In the genomic region with DNA sequence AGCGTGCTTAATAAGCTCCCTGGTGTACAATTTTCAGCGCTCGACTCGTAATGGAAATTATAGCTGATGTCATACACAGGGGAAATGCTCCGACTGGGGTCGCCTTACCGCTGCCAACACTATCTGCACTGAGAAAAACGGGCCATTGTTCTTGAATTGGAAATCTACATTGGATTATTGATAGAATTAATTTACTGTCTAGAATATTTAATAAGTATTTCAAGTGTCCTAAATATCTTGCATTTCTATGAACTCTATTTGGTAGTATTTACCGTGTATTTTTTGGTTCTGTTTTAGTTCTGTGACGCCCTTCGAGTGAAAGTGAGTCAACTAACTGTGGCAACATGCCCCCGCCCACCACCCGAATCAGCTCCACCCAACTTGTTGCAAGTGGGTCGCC, we compare ENCODE assay signal across 1 fruit fly cellular context.
A peak's percentile ranks its signal among the peaks of the same experiment; 100 is the strongest.
TF ChIP-seq lines count a peak whose summit lies in the region.

No protein-coding gene starts in this region.

TF ChIP-seq in whole organism, embryonic, 481 proteins besides CTCF, POLR2A, EP300 and RAD21 (continued from another document and continues in another):
- TF ChIP-seq pnt (GFP tag; optimal IDR thresholded peaks at IDR 0.05; lab: Kevin White, UChicago), result no peak
- TF ChIP-seq CG11695 (GFP tag; IDR thresholded peaks at IDR 0.05; lab: Robert Waterston, UW), result no peak
- TF ChIP-seq lov (optimal IDR thresholded peaks at IDR 0.05; lab: Kevin White, UChicago), result no peak
- no peak for TF ChIP-seq lov (GFP tag; IDR thresholded peaks at IDR 0.05; lab: Robert Waterston, UW)
- TF ChIP-seq CG18599 (GFP tag; optimal IDR thresholded peaks at IDR 0.05; lab: Kevin White, UChicago), result peak; percentile 75
- no peak for TF ChIP-seq Nf-YB (GFP tag; optimal IDR thresholded peaks at IDR 0.05; lab: Kevin White, UChicago)
- TF ChIP-seq Usf (GFP tag; optimal IDR thresholded peaks at IDR 0.05; lab: Kevin White, UChicago), result no peak
- peak; percentile 30 for TF ChIP-seq CG6683 (GFP tag; optimal IDR thresholded peaks at IDR 0.05; lab: Kevin White, UChicago)
- TF ChIP-seq CG6689 (GFP tag; IDR thresholded peaks at IDR 0.05; lab: Robert Waterston, UW), result 0 out of 2 replicates have a peak, but pooled peaks have one; percentile 17
- TF ChIP-seq CrebB (tag; optimal IDR thresholded peaks at IDR 0.05; lab: Kevin White, UChicago), result no peak
- no peak for TF ChIP-seq tll (GFP tag; optimal IDR thresholded peaks at IDR 0.05; lab: Kevin White, UChicago)
- no peak for TF ChIP-seq twi (tag; optimal IDR thresholded peaks at IDR 0.05; lab: Kevin White, UChicago)
- TF ChIP-seq CG4282 (GFP tag; optimal IDR thresholded peaks at IDR 0.05; lab: Kevin White, UChicago), result no peak
- TF ChIP-seq Max (GFP tag; optimal IDR thresholded peaks at IDR 0.05; lab: Kevin White, UChicago), result no peak
- no peak for TF ChIP-seq Poxn (GFP tag; IDR thresholded peaks at IDR 0.05; lab: Robert Waterston, UW)
- no peak for TF ChIP-seq CG4360 (GFP tag; IDR thresholded peaks at IDR 0.05; lab: Robert Waterston, UW)
- peak; percentile 48 for TF ChIP-seq sisA (GFP tag; IDR thresholded peaks at IDR 0.05; lab: Robert Waterston, UW)
- TF ChIP-seq Tbp (GFP tag; optimal IDR thresholded peaks at IDR 0.05; lab: Kevin White, UChicago), result no peak
- TF ChIP-seq esg (GFP tag; conservative IDR thresholded peaks at IDR 0.05; lab: Robert Waterston, UW), result 0 out of 2 replicates have a peak, but pooled peaks have one; percentile 7
- TF ChIP-seq Hey (tag; optimal IDR thresholded peaks at IDR 0.05; lab: Kevin White, UChicago), result no peak
- TF ChIP-seq crol (GFP tag; IDR thresholded peaks at IDR 0.05; lab: Robert Waterston, UW), result no peak
- TF ChIP-seq Side (GFP tag; optimal IDR thresholded peaks at IDR 0.05; lab: Kevin White, UChicago), result no peak
- no peak for TF ChIP-seq CG9609 (GFP tag; optimal IDR thresholded peaks at IDR 0.05; lab: Kevin White, UChicago)
- TF ChIP-seq rib (GFP tag; IDR thresholded peaks at IDR 0.05; lab: Robert Waterston, UW), result no peak
- TF ChIP-seq Awh (GFP tag; IDR thresholded peaks at IDR 0.05; lab: Robert Waterston, UW), result no peak
- TF ChIP-seq CG2120 (GFP tag; optimal IDR thresholded peaks at IDR 0.05; lab: Kevin White, UChicago), result peak; percentile 42
- TF ChIP-seq chm (GFP tag; IDR thresholded peaks at IDR 0.05; lab: Robert Waterston, UW), result no peak
- no peak for TF ChIP-seq Scr (GFP tag; IDR thresholded peaks at IDR 0.05; lab: Robert Waterston, UW; ENCODE audit: partially characterized antibody)
- no peak for TF ChIP-seq CG8359 (GFP tag; optimal IDR thresholded peaks at IDR 0.05; lab: Kevin White, UChicago; ENCODE audit: borderline replicate concordance)
- no peak for TF ChIP-seq jing (GFP tag; optimal IDR thresholded peaks at IDR 0.05; lab: Kevin White, UChicago)
- no peak for TF ChIP-seq bab2 (GFP tag; optimal IDR thresholded peaks at IDR 0.05; lab: Kevin White, UChicago)
- TF ChIP-seq bcd (GFP tag; optimal IDR thresholded peaks at IDR 0.05; lab: Kevin White, UChicago), result no peak
- no peak for TF ChIP-seq onecut (GFP tag; IDR thresholded peaks at IDR 0.05; lab: Robert Waterston, UW)
- no peak for TF ChIP-seq luna (GFP tag; optimal IDR thresholded peaks at IDR 0.05; lab: Kevin White, UChicago)
- no peak for TF ChIP-seq sc (optimal IDR thresholded peaks at IDR 0.05; lab: Kevin White, UChicago)
- no peak for TF ChIP-seq sc (GFP tag; optimal IDR thresholded peaks at IDR 0.05; lab: Kevin White, UChicago)
- no peak for TF ChIP-seq CkIIα-i1 (GFP tag; IDR thresholded peaks at IDR 0.05; lab: Robert Waterston, UW)
- TF ChIP-seq CG14667 (GFP tag; IDR thresholded peaks at IDR 0.05; lab: Robert Waterston, UW), result no peak
- TF ChIP-seq trh (GFP tag; optimal IDR thresholded peaks at IDR 0.05; lab: Kevin White, UChicago), result no peak
- TF ChIP-seq CG7839 (tag; optimal IDR thresholded peaks at IDR 0.05; lab: Kevin White, UChicago), result peak; percentile 45
- no peak for TF ChIP-seq btn (GFP tag; optimal IDR thresholded peaks at IDR 0.05; lab: Kevin White, UChicago)
- TF ChIP-seq Doc3 (GFP tag; IDR thresholded peaks at IDR 0.05; lab: Robert Waterston, UW; ENCODE audit: partially characterized antibody), result no peak
- TF ChIP-seq CG14965 (GFP tag; optimal IDR thresholded peaks at IDR 0.05; lab: Kevin White, UChicago; ENCODE audit: borderline replicate concordance), result no peak
- no peak for TF ChIP-seq CG33557 (GFP tag; optimal IDR thresholded peaks at IDR 0.05; lab: Kevin White, UChicago)
- TF ChIP-seq CG8924 (tag; optimal IDR thresholded peaks at IDR 0.05; lab: Kevin White, UChicago), result peak; percentile 23
- peak; percentile 65 for TF ChIP-seq CG17359 (tag; optimal IDR thresholded peaks at IDR 0.05; lab: Kevin White, UChicago)
- no peak for TF ChIP-seq Lim3 (GFP tag; IDR thresholded peaks at IDR 0.05; lab: Robert Waterston, UW)
- TF ChIP-seq Ets97D (GFP tag; optimal IDR thresholded peaks at IDR 0.05; lab: Kevin White, UChicago), result no peak
- peak; percentile 26 for TF ChIP-seq CG12659 (GFP tag; optimal IDR thresholded peaks at IDR 0.05; lab: Kevin White, UChicago)
- no peak for TF ChIP-seq dati (GFP tag; IDR thresholded peaks at IDR 0.05; lab: Robert Waterston, UW)
- TF ChIP-seq H2.0 (GFP tag; IDR thresholded peaks at IDR 0.05; lab: Robert Waterston, UW), result no peak
- no peak for TF ChIP-seq CG3995 (GFP tag; optimal IDR thresholded peaks at IDR 0.05; lab: Kevin White, UChicago)
- no peak for TF ChIP-seq ro (GFP tag; IDR thresholded peaks at IDR 0.05; lab: Robert Waterston, UW)
- TF ChIP-seq CG15696 (tag; optimal IDR thresholded peaks at IDR 0.05; lab: Kevin White, UChicago), result no peak
- TF ChIP-seq CG3847 (GFP tag; IDR thresholded peaks at IDR 0.05; lab: Robert Waterston, UW), result no peak
- TF ChIP-seq Chrac-16 (GFP tag; optimal IDR thresholded peaks at IDR 0.05; lab: Kevin White, UChicago), result no peak
- peak; percentile 69 for TF ChIP-seq row (GFP tag; IDR thresholded peaks at IDR 0.05; lab: Robert Waterston, UW)
- TF ChIP-seq gcm2 (GFP tag; optimal IDR thresholded peaks at IDR 0.05; lab: Kevin White, UChicago), result no peak
- no peak for TF ChIP-seq pb (GFP tag; optimal IDR thresholded peaks at IDR 0.05; lab: Kevin White, UChicago)
- no peak for TF ChIP-seq CG43689 (GFP tag; IDR thresholded peaks at IDR 0.05; lab: Robert Waterston, UW)
- peak; percentile 40 for TF ChIP-seq CG3281 (GFP tag; optimal IDR thresholded peaks at IDR 0.05; lab: Kevin White, UChicago)
- TF ChIP-seq en (GFP tag; optimal IDR thresholded peaks at IDR 0.05; lab: Kevin White, UChicago), result no peak
- TF ChIP-seq CG32532 (GFP tag; IDR thresholded peaks at IDR 0.05; lab: Robert Waterston, UW), result no peak
- TF ChIP-seq emc (GFP tag; optimal IDR thresholded peaks at IDR 0.05; lab: Kevin White, UChicago), result no peak
- TF ChIP-seq nau (GFP tag; optimal IDR thresholded peaks at IDR 0.05; lab: Kevin White, UChicago), result no peak
- no peak for TF ChIP-seq CG4424 (GFP tag; optimal IDR thresholded peaks at IDR 0.05; lab: Kevin White, UChicago)
- TF ChIP-seq CG8944 (GFP tag; optimal IDR thresholded peaks at IDR 0.05; lab: Kevin White, UChicago), result no peak
- TF ChIP-seq Sox102F (GFP tag; optimal IDR thresholded peaks at IDR 0.05; lab: Kevin White, UChicago), result peak; percentile 55
- peak; percentile 5 for TF ChIP-seq D19A (tag; optimal IDR thresholded peaks at IDR 0.05; lab: Kevin White, UChicago)
- no peak for TF ChIP-seq CG2199 (GFP tag; IDR thresholded peaks at IDR 0.05; lab: Robert Waterston, UW)
- no peak for TF ChIP-seq croc (GFP tag; conservative IDR thresholded peaks at IDR 0.05; lab: Robert Waterston, UW)
- TF ChIP-seq CG3726 (GFP tag; IDR thresholded peaks at IDR 0.05; lab: Robert Waterston, UW), result 0 out of 3 replicates have a peak, but pooled peaks have one; percentile 9
- TF ChIP-seq Drgx (GFP tag; IDR thresholded peaks at IDR 0.05; lab: Robert Waterston, UW), result 0 out of 2 replicates have a peak, but pooled peaks have one; percentile 12
- no peak for TF ChIP-seq ranshi (GFP tag; IDR thresholded peaks at IDR 0.05; lab: Robert Waterston, UW)
- TF ChIP-seq CG6854 (GFP tag; optimal IDR thresholded peaks at IDR 0.05; lab: Kevin White, UChicago), result peak; percentile 3
- TF ChIP-seq NFAT (GFP tag; IDR thresholded peaks at IDR 0.05; lab: Robert Waterston, UW), result no peak
- TF ChIP-seq Hand (GFP tag; optimal IDR thresholded peaks at IDR 0.05; lab: Kevin White, UChicago), result peak; percentile 25
- TF ChIP-seq Camta (GFP tag; optimal IDR thresholded peaks at IDR 0.05; lab: Kevin White, UChicago), result no peak
- TF ChIP-seq wdn (GFP tag; IDR thresholded peaks at IDR 0.05; lab: Robert Waterston, UW), result no peak
- TF ChIP-seq H15 (GFP tag; IDR thresholded peaks at IDR 0.05; lab: Robert Waterston, UW), result peak; percentile 33; the same call in 1 of the 3 replicates
- TF ChIP-seq cwo (GFP tag; optimal IDR thresholded peaks at IDR 0.05; lab: Kevin White, UChicago), result peak; percentile 39
- TF ChIP-seq phol (tag; optimal IDR thresholded peaks at IDR 0.05; lab: Kevin White, UChicago), result peak; percentile 36
- TF ChIP-seq CG32772 (GFP tag; IDR thresholded peaks at IDR 0.05; lab: Robert Waterston, UW), result 0 out of 2 replicates have a peak, but pooled peaks have one; percentile 25
- TF ChIP-seq Deaf1 (tag; optimal IDR thresholded peaks at IDR 0.05; lab: Kevin White, UChicago), result peak; percentile 32
- TF ChIP-seq fru (optimal IDR thresholded peaks at IDR 0.05; lab: Kevin White, UChicago), result no peak
- no peak for TF ChIP-seq bowl (GFP tag; IDR thresholded peaks at IDR 0.05; lab: Robert Waterston, UW)
- peak; percentile 41; the same call in 1 of the 3 replicates for TF ChIP-seq Dbx (GFP tag; IDR thresholded peaks at IDR 0.05; lab: Robert Waterston, UW)
- no peak for TF ChIP-seq NfI (GFP tag; optimal IDR thresholded peaks at IDR 0.05; lab: Kevin White, UChicago)
- no peak for TF ChIP-seq eyg (GFP tag; optimal IDR thresholded peaks at IDR 0.05; lab: Kevin White, UChicago)
- no peak for TF ChIP-seq CG8765 (GFP tag; IDR thresholded peaks at IDR 0.05; lab: Robert Waterston, UW)
- TF ChIP-seq Atf3 (GFP tag; optimal IDR thresholded peaks at IDR 0.05; lab: Kevin White, UChicago), result no peak
- peak; percentile 46; the same call in 1 of the 3 replicates for TF ChIP-seq z (GFP tag; IDR thresholded peaks at IDR 0.05; lab: Robert Waterston, UW)
- TF ChIP-seq HLH3B (GFP tag; IDR thresholded peaks at IDR 0.05; lab: Robert Waterston, UW), result 0 out of 2 replicates have a peak, but pooled peaks have one; percentile 44
- no peak for TF ChIP-seq CG18011 (GFP tag; optimal IDR thresholded peaks at IDR 0.05; lab: Kevin White, UChicago)
- TF ChIP-seq fd102C (GFP tag; optimal IDR thresholded peaks at IDR 0.05; lab: Kevin White, UChicago), result no peak
- no peak for TF ChIP-seq MTF-1 (GFP tag; optimal IDR thresholded peaks at IDR 0.05; lab: Kevin White, UChicago; ENCODE audit: borderline replicate concordance)
- no peak for TF ChIP-seq CG12155 (GFP tag; optimal IDR thresholded peaks at IDR 0.05; lab: Kevin White, UChicago)
- no peak for TF ChIP-seq CG10321 (GFP tag; IDR thresholded peaks at IDR 0.05; lab: Robert Waterston, UW)
- no peak for TF ChIP-seq repo (GFP tag; optimal IDR thresholded peaks at IDR 0.05; lab: Kevin White, UChicago)
- peak; percentile 6 for TF ChIP-seq BtbVII (GFP tag; optimal IDR thresholded peaks at IDR 0.05; lab: Kevin White, UChicago)
- no peak for TF ChIP-seq CG9727 (GFP tag; optimal IDR thresholded peaks at IDR 0.05; lab: Kevin White, UChicago)
- peak; percentile 34 for TF ChIP-seq Xbp1 (GFP tag; optimal IDR thresholded peaks at IDR 0.05; lab: Kevin White, UChicago)
- TF ChIP-seq HLH4C (GFP tag; IDR thresholded peaks at IDR 0.05; lab: Robert Waterston, UW; ENCODE audit: partially characterized antibody), result no peak
- TF ChIP-seq CG17385 (GFP tag; optimal IDR thresholded peaks at IDR 0.05; lab: Kevin White, UChicago), result peak; percentile 16
- peak; percentile 57 for TF ChIP-seq sens (GFP tag; lab: Kevin White, UChicago)
- peak; percentile 70 for TF ChIP-seq CG11504 (tag; optimal IDR thresholded peaks at IDR 0.05; lab: Kevin White, UChicago)
- TF ChIP-seq CG18619 (GFP tag; optimal IDR thresholded peaks at IDR 0.05; lab: Kevin White, UChicago), result no peak
- TF ChIP-seq CG5953 (GFP tag; IDR thresholded peaks at IDR 0.05; lab: Robert Waterston, UW), result no peak
- TF ChIP-seq CG31365 (tag; optimal IDR thresholded peaks at IDR 0.05; lab: Kevin White, UChicago), result no peak
- TF ChIP-seq MESR4 (GFP tag; optimal IDR thresholded peaks at IDR 0.05; lab: Kevin White, UChicago), result no peak
- TF ChIP-seq Optix (GFP tag; IDR thresholded peaks at IDR 0.05; lab: Robert Waterston, UW), result no peak
- TF ChIP-seq CG8089 (GFP tag; optimal IDR thresholded peaks at IDR 0.05; lab: Kevin White, UChicago), result no peak
- TF ChIP-seq so (GFP tag; IDR thresholded peaks at IDR 0.05; lab: Robert Waterston, UW), result no peak
- no peak for TF ChIP-seq CG11093 (GFP tag; IDR thresholded peaks at IDR 0.05; lab: Robert Waterston, UW)
- no peak for TF ChIP-seq sens-2 (GFP tag; IDR thresholded peaks at IDR 0.05; lab: Robert Waterston, UW)
- no peak for TF ChIP-seq CG18476 (GFP tag; optimal IDR thresholded peaks at IDR 0.05; lab: Kevin White, UChicago)
- no peak for TF ChIP-seq CG5245 (GFP tag; optimal IDR thresholded peaks at IDR 0.05; lab: Kevin White, UChicago)
- no peak for TF ChIP-seq Gsc (GFP tag; IDR thresholded peaks at IDR 0.05; lab: Robert Waterston, UW)
- TF ChIP-seq vvl (GFP tag; IDR thresholded peaks at IDR 0.05; lab: Robert Waterston, UW), result peak; percentile 40; the same call in 1 of the 2 replicates
- TF ChIP-seq Xrp1 (GFP tag; IDR thresholded peaks at IDR 0.05; lab: Robert Waterston, UW), result peak; percentile 53; the same call in 1 of the 2 replicates
- peak; percentile 43 for TF ChIP-seq unpg (GFP tag; optimal IDR thresholded peaks at IDR 0.05; lab: Kevin White, UChicago)
- peak; percentile 28 for TF ChIP-seq Ssrp (tag; optimal IDR thresholded peaks at IDR 0.05; lab: Kevin White, UChicago)
- TF ChIP-seq Lpt (GFP tag; optimal IDR thresholded peaks at IDR 0.05; lab: Kevin White, UChicago), result no peak
- TF ChIP-seq unc-4 (GFP tag; IDR thresholded peaks at IDR 0.05; lab: Robert Waterston, UW; ENCODE audit: partially characterized antibody), result no peak
- TF ChIP-seq CG4730 (GFP tag; IDR thresholded peaks at IDR 0.05; lab: Robert Waterston, UW), result 0 out of 2 replicates have a peak, but pooled peaks have one; percentile 6
- no peak for TF ChIP-seq CG6254 (GFP tag; optimal IDR thresholded peaks at IDR 0.05; lab: Kevin White, UChicago)
- no peak for TF ChIP-seq Six4 (GFP tag; optimal IDR thresholded peaks at IDR 0.05; lab: Kevin White, UChicago)
- peak in 1 of 2 experiments; percentile 52 for TF ChIP-seq Hr51 (GFP tag; optimal IDR thresholded peaks at IDR 0.05; lab: Kevin White, UChicago)
- peak; percentile 33 for TF ChIP-seq Fer3 (tag; optimal IDR thresholded peaks at IDR 0.05; lab: Kevin White, UChicago)
- TF ChIP-seq eve (GFP tag; optimal IDR thresholded peaks at IDR 0.05; lab: Kevin White, UChicago), result peak in 1 of 2 experiments; percentile 58
